Worm (Caenorhabditis elegans) whole organism, L4/young adult: ENCODE data around the gene T06C10.3.

ENCODE experiments used
- W03F9.2 ChIP-seq: fragments of 150-350 bp; optimal IDR thresholded peaks from 2 replicates; lab custom pipeline; 2014; ENCODE audit warnings: missing biosample characterization, missing genetic modification characterization
- dao-5 ChIP-seq: sonication (generic microtip); optimal IDR thresholded peaks from 2 replicates; lab custom pipeline; 2016; ENCODE audit warnings: missing genotype, missing genetic modification characterization, moderate library complexity, missing compliant biosample characterization

DNA sequence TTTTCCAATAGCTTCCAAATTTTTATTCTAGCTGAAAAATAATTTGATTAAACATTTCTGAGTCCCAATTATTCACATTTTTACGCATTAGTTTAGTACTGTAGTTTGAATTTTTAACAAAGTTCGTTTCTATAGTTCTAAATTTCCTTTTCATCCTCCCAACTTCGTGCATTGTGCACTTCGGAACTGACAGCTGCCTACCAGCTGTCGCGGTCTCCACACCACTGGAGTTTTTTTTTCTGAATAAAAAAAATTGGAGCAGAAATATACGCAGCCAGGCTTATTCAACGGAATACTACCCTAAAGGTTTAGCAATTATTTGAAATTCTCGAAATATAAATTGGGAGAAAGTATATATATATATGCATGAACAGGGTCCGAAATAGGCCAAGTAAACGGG is 21.3 kb upstream of the T06C10.3 start:
- TF ChIP-seq W03F9.2 (tag; lab: Kevin White, UChicago) = no peak
- TF ChIP-seq dao-5 (tag; lab: Kevin White, UChicago) = no peak
